Worm (Caenorhabditis elegans): ENCODE measurements around the gene sqrd-1.

DNA sequence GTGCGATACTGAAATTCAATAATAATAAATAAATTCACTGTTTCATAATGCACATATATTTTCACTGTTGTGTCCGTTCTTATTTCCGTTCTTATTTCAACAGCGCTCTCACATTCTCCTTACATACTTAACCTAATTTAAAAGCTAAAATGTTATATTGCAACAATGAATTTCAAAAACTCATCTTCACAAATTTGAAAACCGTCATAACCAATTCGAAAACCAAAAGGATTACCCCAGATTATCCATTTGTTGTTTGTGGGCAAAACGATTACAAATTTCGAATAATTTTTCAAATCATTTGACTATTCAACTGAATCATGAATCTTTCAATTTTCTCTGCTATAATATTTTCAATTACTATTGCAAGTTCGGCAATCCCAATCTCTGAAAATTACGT is 47.5 kb upstream of the sqrd-1 start, which contains the start of gene R05A10.4:
- no peak for TF ChIP-seq xnd-1 (tag; optimal IDR thresholded peaks at IDR 0.05)
- TF ChIP-seq pha-4 (tag; optimal IDR thresholded peaks at IDR 0.05) = no peak
- TF ChIP-seq F57C9.4 (tag; optimal IDR thresholded peaks at IDR 0.05) = no peak
- TF ChIP-seq aptf-3 (GFP tag; IDR thresholded peaks at IDR 0.05) = no peak
- TF ChIP-seq ztf-26 (tag; optimal IDR thresholded peaks at IDR 0.05) = no peak
- no peak for TF ChIP-seq lir-1 (GFP tag; conservative IDR thresholded peaks at IDR 0.05)
- no peak for TF ChIP-seq F33H1.4 (GFP tag; IDR thresholded peaks at IDR 0.05)
- TF ChIP-seq ceh-27 (GFP tag; optimal IDR thresholded peaks at IDR 0.05) = no peak
- no peak for TF ChIP-seq rcor-1 (GFP tag; IDR thresholded peaks at IDR 0.05)
- no peak for TF ChIP-seq die-1 (tag; optimal IDR thresholded peaks at IDR 0.05)
- TF ChIP-seq ceh-40 (GFP tag; IDR thresholded peaks at IDR 0.05) = no peak

All from whole organism, young adult.